Fruit fly (Drosophila melanogaster): Measurements from ENCODE around the gene CG5746.
A peak's percentile ranks its signal among the peaks of the same experiment; 100 is the strongest.

DNA sequence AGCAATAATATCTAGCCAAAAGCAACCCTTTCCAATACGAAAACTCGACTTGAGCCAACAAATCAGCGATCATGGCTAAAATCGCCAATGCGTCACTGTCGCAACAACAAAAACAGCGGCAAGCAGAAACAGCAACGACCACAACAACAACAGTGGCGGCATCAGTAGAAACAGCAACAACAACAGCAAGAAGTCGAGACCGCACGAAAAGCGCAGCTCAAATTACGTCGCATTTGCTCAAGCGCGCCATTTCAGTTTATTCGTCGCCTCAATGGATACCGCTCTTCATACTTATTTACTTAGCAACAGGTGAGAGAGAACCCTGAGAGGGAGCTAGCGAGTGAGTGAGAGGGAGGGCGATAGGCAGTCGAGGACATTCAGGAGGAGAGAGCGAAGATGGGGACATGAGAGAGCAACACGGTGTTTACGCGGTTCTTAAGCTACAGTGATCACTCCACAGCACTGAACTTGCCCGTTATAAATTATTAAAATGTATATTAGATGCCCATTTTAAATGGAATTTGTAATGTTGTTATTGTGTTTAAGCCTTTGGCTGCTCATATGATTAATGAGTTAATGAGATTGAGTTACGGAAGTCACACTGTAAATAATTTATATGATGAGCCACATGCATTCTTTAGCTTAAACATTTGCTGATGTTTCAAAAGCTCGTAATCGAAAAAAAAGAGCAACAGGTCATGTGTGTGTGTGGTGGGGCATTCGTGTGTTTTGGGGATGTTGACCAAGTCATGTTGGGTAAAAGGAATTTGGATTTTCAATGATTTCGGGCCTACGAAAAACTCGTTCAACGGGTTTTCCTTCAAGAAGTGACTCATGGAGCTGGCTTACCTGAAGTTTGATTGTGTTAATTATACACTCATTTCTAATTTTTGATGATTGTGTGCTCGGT, 52.8 kb downstream of the CG5746 start:
- TF ChIP-seq Lpt (GFP tag; optimal IDR thresholded peaks at IDR 0.05) (peak; percentile 89), CG6854 (GFP tag; optimal IDR thresholded peaks at IDR 0.05) (peak; percentile 87), Hr38 (GFP tag; optimal IDR thresholded peaks at IDR 0.05) (no peak), fd85E (GFP tag; optimal IDR thresholded peaks at IDR 0.05) (peak; percentile 92), dsx (GFP tag; optimal IDR thresholded peaks at IDR 0.05; ENCODE audit: poor library complexity, severe bottlenecking) (peak; percentile 96), salr (GFP tag; optimal IDR thresholded peaks at IDR 0.05) (peak; percentile 91 to 97), CG34406 (GFP tag; optimal IDR thresholded peaks at IDR 0.05) (peak; percentile 98), fd59A (GFP tag; optimal IDR thresholded peaks at IDR 0.05) (peak; percentile 97), CG32006 (GFP tag; optimal IDR thresholded peaks at IDR 0.05) (peak; percentile 92)

Measured in whole organism, prepupa.